Fruit fly (Drosophila melanogaster) Kc167 (cell line): Measurements from ENCODE around the gene CG42554.

Experiments used
- Myc ChIP-seq: fragments of >200 bp; optimal IDR thresholded peaks from 2 replicates; lab custom pipeline; 2017; ENCODE audit warnings: missing external identifiers
- Sin3A ChIP-seq: fragments of >200 bp; optimal IDR thresholded peaks from 2 replicates; lab custom pipeline; 2018; ENCODE audit warnings: missing external identifiers
- h ChIP-seq: fragments of >200 bp; optimal IDR thresholded peaks from 3 replicates; lab custom pipeline; 2018; ENCODE audit warnings: missing external identifiers
- insv ChIP-seq: fragments of >200 bp; optimal IDR thresholded peaks from 3 replicates; lab custom pipeline; 2018; ENCODE audit warnings: missing external identifiers
- psq ChIP-seq: fragments of >200 bp; optimal IDR thresholded peaks from 2 replicates; lab custom pipeline; 2017; ENCODE audit warnings: missing external identifiers
- ttk ChIP-seq: sonication (Bioruptor generic); optimal IDR thresholded peaks from 2 replicates; lab custom pipeline; 2017; ENCODE audit warnings: missing external identifiers

CG42554 gene

DNA sequence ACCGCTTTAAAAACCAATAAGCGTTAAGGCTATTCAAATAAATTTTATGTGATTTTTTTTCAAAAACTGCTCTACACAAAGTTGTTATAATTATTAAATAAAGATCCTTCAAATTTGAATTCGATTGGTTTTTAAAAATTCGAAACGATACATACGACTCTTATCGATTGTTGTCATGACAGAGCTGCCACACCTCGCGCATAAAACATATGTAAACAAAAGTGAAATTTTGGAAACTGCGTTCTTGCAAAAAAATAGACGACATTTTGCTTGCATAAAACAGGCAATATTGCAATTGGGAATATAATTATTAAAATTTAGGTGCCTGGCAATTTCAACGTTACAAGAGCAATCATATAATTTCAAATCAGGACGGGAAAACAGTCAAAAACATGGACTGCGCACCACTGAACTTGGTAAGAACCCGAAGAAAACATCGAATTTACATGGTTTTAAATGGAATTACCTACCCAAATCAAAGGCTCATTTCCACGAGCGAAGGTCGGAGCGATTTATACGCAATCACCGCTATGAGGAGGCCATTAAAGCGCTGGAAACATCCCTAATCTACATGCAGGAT lies at the start of gene CG42554:
Gene CG42554, plus strand, starts transcription at position 229 of the 580 bp plus-strand sequence.
- TF ChIP-seq Sin3A (no peak), Myc (lab: Kevin White, UChicago) (no peak), h (lab: Kevin White, UChicago) (no peak), insv (no peak), psq (no peak)

DNA sequence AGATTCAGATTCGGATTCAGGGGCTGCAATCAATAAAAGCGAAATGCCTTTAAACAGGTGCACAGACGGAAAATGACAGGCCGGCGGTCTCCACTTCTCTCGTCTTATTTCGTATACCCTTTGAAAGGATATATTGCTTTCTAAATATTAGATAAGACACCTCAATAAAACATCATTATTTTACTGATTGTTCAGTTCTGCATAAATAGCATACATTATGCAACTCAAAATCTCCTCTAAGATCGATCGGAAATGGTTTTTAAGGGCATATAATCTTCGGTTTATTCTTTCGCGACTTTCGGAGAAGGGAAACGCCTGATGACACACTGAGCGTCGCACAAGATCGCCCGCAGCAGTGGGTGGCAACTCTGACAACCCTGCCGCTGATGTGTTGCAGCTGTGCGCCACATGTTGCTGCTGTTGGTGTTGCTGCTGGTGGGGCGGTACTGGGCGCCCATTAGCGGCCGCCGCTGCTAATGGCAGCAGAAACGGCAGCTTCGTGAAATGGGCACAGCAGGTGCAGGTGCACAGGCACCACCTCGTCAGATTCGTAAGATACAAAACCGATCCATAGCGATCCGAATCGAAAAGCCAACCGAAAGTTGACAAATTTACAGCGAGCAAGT lies 49.6 kb upstream of the CG42554 start:
- TF ChIP-seq Myc (lab: Kevin White, UChicago), result no peak
- TF ChIP-seq insv, result no peak
- no peak for TF ChIP-seq ttk (lab: Kevin White, UChicago)
- no peak for TF ChIP-seq Sin3A
- TF ChIP-seq h (lab: Kevin White, UChicago), result no peak

DNA sequence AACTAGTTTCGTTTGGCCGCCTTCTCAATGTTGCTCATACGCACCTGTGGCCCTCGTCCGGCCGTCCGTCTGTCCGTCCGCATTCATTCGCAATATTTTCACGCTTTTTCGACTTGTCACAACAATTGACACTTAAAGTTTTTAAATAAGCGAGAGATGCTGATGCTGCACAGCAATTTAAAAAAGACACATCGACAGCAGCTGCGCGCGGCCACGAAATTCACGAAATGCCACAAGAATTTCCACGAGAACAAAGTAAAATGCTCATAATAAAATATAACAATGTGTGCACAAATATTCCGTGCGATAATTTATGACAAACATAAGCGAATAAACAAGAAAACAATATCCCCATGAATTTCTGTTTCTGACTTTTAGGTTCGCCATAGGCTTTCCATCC lies 48.6 kb upstream of the CG42554 start:
- TF ChIP-seq insv, result no peak
- TF ChIP-seq Myc (lab: Kevin White, UChicago), result no peak
- TF ChIP-seq psq, result no peak

DNA sequence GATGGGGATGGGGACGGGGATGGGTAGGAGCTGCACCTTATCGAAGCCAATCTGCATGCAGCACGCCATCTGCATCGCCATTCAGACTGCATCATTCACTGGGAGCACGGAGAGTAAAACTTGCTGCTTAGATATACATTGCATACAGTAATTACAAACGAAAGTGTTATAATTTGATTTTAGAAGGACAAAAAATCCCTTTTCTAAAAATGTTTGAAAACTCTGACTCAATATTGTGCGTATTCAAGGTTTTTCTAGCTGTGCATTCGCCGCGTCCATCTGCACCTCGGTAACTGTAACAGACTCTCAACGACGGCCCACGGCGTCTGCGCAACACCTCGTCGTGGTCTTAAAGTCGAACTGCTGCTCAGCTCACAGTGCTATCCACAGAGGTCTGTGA lies 47.8 kb upstream of the CG42554 start:
- no peak for TF ChIP-seq Sin3A

dm6 chr3L:788961-789360 lies 46.5 kb upstream of the CG42554 start:
- TF ChIP-seq Myc (lab: Kevin White, UChicago) (no peak), Sin3A (no peak), insv (no peak), ttk (lab: Kevin White, UChicago) (no peak), h (lab: Kevin White, UChicago) (no peak), psq (no peak)

DNA sequence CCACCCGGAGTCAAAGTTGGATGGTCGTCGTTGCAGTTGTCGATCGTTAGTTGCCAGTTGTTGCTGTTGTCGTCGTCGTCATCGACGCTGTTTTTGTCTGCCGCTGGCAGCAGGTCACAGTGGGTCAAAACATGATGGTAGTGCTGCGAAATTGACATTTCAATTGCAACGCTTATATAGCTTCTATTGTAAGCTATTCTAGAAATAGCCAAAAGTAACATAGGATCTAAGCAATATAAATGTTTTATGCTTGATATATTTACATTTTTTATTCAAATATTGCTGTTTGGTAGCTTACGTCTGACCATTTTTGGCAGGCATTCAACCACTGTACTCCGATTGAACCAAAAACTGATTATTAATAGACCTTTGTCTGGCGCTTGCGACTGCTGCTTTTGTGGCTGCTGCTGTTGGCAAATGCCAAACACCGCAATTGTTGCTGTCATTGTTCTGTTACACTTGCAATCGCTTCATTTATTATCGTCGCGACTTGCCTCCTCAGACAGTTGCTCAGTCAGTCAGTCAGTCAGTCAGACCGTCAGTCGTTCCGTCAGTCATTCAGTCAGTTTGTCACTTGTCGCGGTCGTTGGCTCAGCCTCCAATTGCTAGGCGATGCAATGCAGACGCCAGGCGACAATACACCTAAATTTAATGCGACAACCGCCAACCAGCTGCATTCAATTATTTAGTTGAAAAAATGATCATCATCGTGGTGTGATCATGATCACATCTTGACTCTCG lies 44.1 kb upstream of the CG42554 start:
- TF ChIP-seq ttk (lab: Kevin White, UChicago) (no peak), insv (no peak), Sin3A (no peak), Myc (lab: Kevin White, UChicago) (no peak), psq (no peak), h (lab: Kevin White, UChicago) (no peak)

- TF ChIP-seq ttk (lab: Kevin White, UChicago) (no peak), insv (no peak), Sin3A (no peak), psq (no peak), Myc (lab: Kevin White, UChicago) (no peak), h (lab: Kevin White, UChicago) (no peak)
These were observed 41.7 kb upstream of the CG42554 start for dm6 chr3L:793733-794320.

- TF ChIP-seq psq (no peak), h (lab: Kevin White, UChicago) (no peak), insv (no peak), ttk (lab: Kevin White, UChicago) (no peak), Myc (lab: Kevin White, UChicago) (no peak), Sin3A (no peak)
These were observed 41.0 kb upstream of the CG42554 start for dm6 chr3L:794462-794861.

- TF ChIP-seq ttk (lab: Kevin White, UChicago) (no peak), insv (no peak), psq (no peak), Sin3A (no peak), Myc (lab: Kevin White, UChicago) (no peak), h (lab: Kevin White, UChicago) (no peak)
These were observed 40.5 kb upstream of the CG42554 start for dm6 chr3L:795001-795400.

DNA sequence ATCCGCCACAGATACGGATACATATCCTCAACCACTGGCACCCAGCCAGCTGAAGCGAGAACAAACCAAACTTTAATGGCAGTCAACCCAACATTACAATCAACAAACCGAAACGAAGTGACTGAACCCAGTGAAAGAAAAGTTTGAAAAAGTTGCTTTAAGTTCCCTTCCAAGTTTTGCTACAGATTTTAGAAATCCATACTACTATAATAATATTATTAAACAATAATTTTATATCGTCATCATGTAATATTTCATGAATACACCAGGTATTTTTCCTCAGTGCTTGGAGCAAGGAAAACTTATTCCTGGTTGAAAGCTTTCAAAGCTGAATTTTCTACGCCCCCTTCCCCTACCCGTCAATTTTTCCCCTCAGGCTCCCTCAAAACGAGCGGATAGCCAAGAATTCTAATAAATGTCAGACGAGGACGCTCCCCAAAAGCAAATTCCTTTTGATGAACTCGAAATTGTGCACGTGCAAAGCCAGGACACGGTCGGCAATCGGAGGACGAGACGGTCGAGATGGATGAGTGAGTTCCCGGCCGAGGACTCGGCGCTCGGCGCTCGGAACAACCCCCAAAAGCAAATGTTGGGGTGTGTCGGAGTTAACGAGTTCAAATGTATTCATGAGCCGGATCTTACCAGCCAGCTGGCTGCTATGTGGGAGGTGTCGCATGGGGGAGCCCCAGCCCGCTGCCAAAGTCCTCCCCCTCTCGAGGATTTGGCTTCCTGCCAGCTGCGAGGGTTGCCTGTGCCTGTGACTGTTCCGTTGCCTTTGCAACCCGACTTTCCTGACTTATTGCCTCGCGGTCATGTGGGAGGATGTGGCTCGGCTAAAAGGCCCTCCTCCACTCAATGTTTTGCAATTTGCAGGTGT lies 38.3 kb upstream of the CG42554 start:
- TF ChIP-seq insv (no peak), h (lab: Kevin White, UChicago) (no peak)

DNA sequence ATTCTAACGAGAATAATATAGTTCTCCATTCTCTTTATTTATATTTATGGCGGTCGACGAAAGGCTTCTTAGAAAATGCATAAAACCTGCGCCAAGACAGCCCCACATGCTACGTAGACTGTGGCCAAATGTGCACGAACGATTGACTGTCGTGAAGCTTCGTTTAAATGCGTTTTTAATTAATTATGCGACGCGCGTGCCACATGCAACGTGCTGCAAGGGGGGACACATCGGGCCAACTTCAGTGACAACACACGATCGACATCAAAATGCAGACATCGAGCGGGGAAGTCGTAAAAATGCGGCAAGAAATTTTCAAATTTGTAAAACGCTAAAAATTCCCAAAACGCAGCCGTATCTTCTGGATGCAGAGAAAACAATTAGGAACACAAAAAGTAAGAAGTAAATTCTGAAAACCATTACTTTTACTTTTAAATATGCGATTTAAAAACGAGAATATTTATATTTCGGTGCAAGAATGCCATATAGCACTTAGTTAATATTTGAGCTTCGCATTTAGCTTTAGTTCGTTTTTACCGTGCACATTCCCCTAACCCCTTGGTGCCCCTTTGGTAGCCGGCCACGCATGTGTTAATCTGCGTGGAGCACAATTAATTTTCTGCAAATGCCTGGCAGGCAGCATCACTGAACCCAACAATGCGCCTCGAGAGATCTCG lies 35.5 kb upstream of the CG42554 start:
- no peak for TF ChIP-seq Sin3A
- no peak for TF ChIP-seq ttk (lab: Kevin White, UChicago)
- no peak for TF ChIP-seq psq
- TF ChIP-seq h (lab: Kevin White, UChicago), result no peak
- TF ChIP-seq Myc (lab: Kevin White, UChicago), result no peak
- TF ChIP-seq insv, result no peak
